Fruit fly (Drosophila melanogaster) whole organism, adult: ENCODE measurements around the gene Vha26.

Experiments used
- CG11617 ChIP-seq: fragments of 200-800 bp; sonication (Bioruptor generic); optimal IDR thresholded peaks from 2 replicates; lab custom pipeline; 2017; ENCODE audit warnings: mild to moderate bottlenecking, missing biosample characterization, missing genetic modification reagents, missing genetic modification characterization
- CG12768 ChIP-seq: fragments of 200-800 bp; sonication (Bioruptor generic); optimal IDR thresholded peaks from 2 replicates; lab custom pipeline; 2017; ENCODE audit warnings: missing biosample characterization, missing genetic modification characterization, mild to moderate bottlenecking, moderate library complexity, missing genetic modification reagents
- CG1620 ChIP-seq: fragments of 200-800 bp; sonication (Bioruptor generic); optimal IDR thresholded peaks from 2 replicates; lab custom pipeline; 2016; ENCODE audit warnings: missing biosample characterization, missing genetic modification characterization
- CG5204 ChIP-seq: fragments of 200-800 bp; sonication (Bioruptor generic); optimal IDR thresholded peaks from 2 replicates; lab custom pipeline; 2016; ENCODE audit warnings: missing biosample characterization, missing genetic modification characterization
- CG7101 ChIP-seq: fragments of 200-800 bp; sonication (Bioruptor generic); optimal IDR thresholded peaks from 2 replicates; lab custom pipeline; 2018; ENCODE audit warnings: missing biosample characterization, mild to moderate bottlenecking, missing genetic modification characterization, moderate library complexity
- Crg-1 ChIP-seq: fragments of 200-800 bp; sonication (Bioruptor generic); optimal IDR thresholded peaks from 2 replicates; lab custom pipeline; 2016; ENCODE audit warnings: missing biosample characterization, missing genetic modification characterization
- Hr96 ChIP-seq: fragments of 200-800 bp; sonication (Bioruptor generic); optimal IDR thresholded peaks from 2 replicates; lab custom pipeline; 2016; ENCODE audit warnings: missing biosample characterization, missing genetic modification characterization
- bab1 ChIP-seq: fragments of 200-800 bp; sonication (Bioruptor generic); optimal IDR thresholded peaks from 3 replicates; lab custom pipeline; 2019; ENCODE audit warnings: missing biosample characterization, mild to moderate bottlenecking, missing genetic modification characterization, moderate library complexity
- kay ChIP-seq: fragments of 200-800 bp; sonication (Bioruptor generic); peaks from one replicate; lab custom pipeline; 2016; ENCODE audit warnings: missing biosample characterization, missing genetic modification characterization, borderline replicate concordance
- ovo ChIP-seq: fragments of 200-800 bp; sonication (Bioruptor generic); optimal IDR thresholded peaks from 2 replicates; lab custom pipeline; 2016; ENCODE audit warnings: missing biosample characterization, missing genetic modification characterization
- pad ChIP-seq: fragments of 200-800 bp; sonication (Bioruptor generic); optimal IDR thresholded peaks from 3 replicates; lab custom pipeline; 2017; ENCODE audit warnings: missing biosample characterization, missing genetic modification characterization, mild to moderate bottlenecking, moderate library complexity, missing genetic modification reagents
- tj ChIP-seq: fragments of 200-800 bp; sonication (Bioruptor generic); optimal IDR thresholded peaks from 3 replicates; lab custom pipeline; 2017; ENCODE audit warnings: missing biosample characterization, mild to moderate bottlenecking, missing genetic modification characterization, moderate library complexity
- toe ChIP-seq: fragments of 200-800 bp; sonication (Bioruptor generic); optimal IDR thresholded peaks from 2 replicates; lab custom pipeline; 2016; ENCODE audit warnings: missing biosample characterization, missing genetic modification characterization

- no peak for TF ChIP-seq CG12768 (GFP tag; lab: Kevin White, UChicago)
- no peak for TF ChIP-seq CG11617 (GFP tag; lab: Kevin White, UChicago)
- no peak for TF ChIP-seq bab1 (GFP tag; lab: Kevin White, UChicago)
- no peak for TF ChIP-seq tj (GFP tag; lab: Kevin White, UChicago)
- TF ChIP-seq kay (GFP tag; lab: Kevin White, UChicago) = no peak
- no peak for TF ChIP-seq toe (GFP tag; lab: Kevin White, UChicago)
- TF ChIP-seq Hr96 (GFP tag; lab: Kevin White, UChicago) = no peak
- no peak for TF ChIP-seq ovo (GFP tag; lab: Kevin White, UChicago)
- no peak for TF ChIP-seq CG1620 (GFP tag; lab: Kevin White, UChicago)
- TF ChIP-seq pad = no peak
- TF ChIP-seq CG5204 (GFP tag; lab: Kevin White, UChicago) = no peak
- TF ChIP-seq Crg-1 (GFP tag; lab: Kevin White, UChicago) = no peak
- TF ChIP-seq CG7101 (tag; lab: Kevin White, UChicago) = no peak
These were observed 19.8 kb upstream of the Vha26 start for dm6 chr3R:5571756-5572155.
